Worm (Caenorhabditis elegans) whole organism, mixed stage, embryonic: ENCODE results near the gene R05D3.12.

Experiments used
- M03D4.4 ChIP-seq: sonication (generic microtip); optimal IDR thresholded peaks from 2 replicates; lab custom pipeline; 2017; ENCODE audit warnings: mild to moderate bottlenecking, missing genetic modification characterization, missing compliant biosample characterization
- bed-3 ChIP-seq: fragments of 200-800 bp; sonication (Bioruptor generic); optimal IDR thresholded peaks from 3 replicates; lab custom pipeline; 2018; ENCODE audit warnings: mild to moderate bottlenecking, missing genetic modification characterization, moderate library complexity, missing compliant biosample characterization
- blmp-1 ChIP-seq: fragments of 150-350 bp; optimal IDR thresholded peaks from 2 replicates; lab custom pipeline; 2014; ENCODE audit warnings: missing biosample characterization, missing genetic modification characterization
- ceh-39 ChIP-seq: fragments of 150-350 bp; optimal IDR thresholded peaks from 2 replicates; lab custom pipeline; 2014; ENCODE audit warnings: missing biosample characterization, missing genetic modification characterization
- ceh-43 ChIP-seq: fragments of 200-800 bp; sonication (Bioruptor generic); optimal IDR thresholded peaks from 2 replicates; lab custom pipeline; 2018; ENCODE audit warnings: mild to moderate bottlenecking, missing genetic modification characterization, moderate library complexity, missing compliant biosample characterization
- ceh-83 ChIP-seq: fragments of 200-800 bp; sonication (Bioruptor generic); optimal IDR thresholded peaks from 2 replicates; lab custom pipeline; 2018; ENCODE audit warnings: mild to moderate bottlenecking, missing genetic modification characterization, missing compliant biosample characterization
- ces-1 ChIP-seq: fragments of 150-350 bp; optimal IDR thresholded peaks from 2 replicates; lab custom pipeline; 2014; ENCODE audit warnings: missing biosample characterization, missing genetic modification reagents, missing genetic modification characterization
- cnd-1 ChIP-seq: fragments of 200-800 bp; sonication (Bioruptor generic); optimal IDR thresholded peaks from 2 replicates; lab custom pipeline; 2018; ENCODE audit warnings: mild to moderate bottlenecking, missing genetic modification characterization, missing compliant biosample characterization
- drap-1 ChIP-seq: fragments of 200-800 bp; sonication (Bioruptor generic); optimal IDR thresholded peaks from 3 replicates; lab custom pipeline; 2018; ENCODE audit warnings: mild to moderate bottlenecking, missing genetic modification characterization, missing compliant biosample characterization
- elt-1 ChIP-seq: sonication (generic microtip); optimal IDR thresholded peaks from 2 replicates; lab custom pipeline; 2017; ENCODE audit warnings: missing genetic modification characterization, mild to moderate bottlenecking, missing compliant biosample characterization, antibody characterized with exemption, moderate library complexity, borderline replicate concordance; ENCODE audit not compliant: insufficient read depth
- elt-3 ChIP-seq: fragments of 150-350 bp; optimal IDR thresholded peaks from 2 replicates; lab custom pipeline; 2014; ENCODE audit warnings: missing biosample characterization, missing genetic modification characterization
- flh-1 ChIP-seq: fragments of 200-800 bp; sonication (Bioruptor generic); optimal IDR thresholded peaks from 2 replicates; lab custom pipeline; 2018; ENCODE audit warnings: mild to moderate bottlenecking, missing genetic modification characterization, moderate library complexity, missing compliant biosample characterization
- ham-2 ChIP-seq: fragments of 200-800 bp; sonication (Bioruptor generic); optimal IDR thresholded peaks from 2 replicates; lab custom pipeline; 2018; ENCODE audit warnings: mild to moderate bottlenecking, missing genetic modification characterization, missing compliant biosample characterization
- hlh-1 ChIP-seq: fragments of 150-350 bp; optimal IDR thresholded peaks from 2 replicates; lab custom pipeline; 2014; ENCODE audit warnings: missing biosample characterization, missing genetic modification reagents, missing genetic modification characterization
- lin-13 ChIP-seq: fragments of 150-350 bp; optimal IDR thresholded peaks from 2 replicates; lab custom pipeline; 2014; ENCODE audit warnings: missing biosample characterization, missing genetic modification characterization
- lin-32 ChIP-seq: fragments of 200-800 bp; sonication (Bioruptor generic); optimal IDR thresholded peaks from 2 replicates; lab custom pipeline; 2018; ENCODE audit warnings: mild to moderate bottlenecking, missing genetic modification characterization, missing compliant biosample characterization
- lsy-2 ChIP-seq: fragments of 150-350 bp; optimal IDR thresholded peaks from 2 replicates; lab custom pipeline; 2014; ENCODE audit warnings: missing biosample characterization, missing genetic modification characterization
- mab-5 ChIP-seq: fragments of 150-350 bp; optimal IDR thresholded peaks from 2 replicates; lab custom pipeline; 2014; ENCODE audit warnings: missing biosample characterization, missing genetic modification characterization
- mep-1 ChIP-seq: fragments of 150-350 bp; optimal IDR thresholded peaks from 2 replicates; lab custom pipeline; 2017; ENCODE audit warnings: missing biosample characterization, missing genetic modification reagents, missing genetic modification characterization, inconsistent platforms
- mls-2 ChIP-seq: sonication (generic microtip); optimal IDR thresholded peaks from 2 replicates; lab custom pipeline; 2016; ENCODE audit warnings: mild to moderate bottlenecking, missing genetic modification characterization, moderate library complexity, missing compliant biosample characterization
- nhr-12 ChIP-seq: fragments of 150-350 bp; optimal IDR thresholded peaks from 2 replicates; lab custom pipeline; 2014; ENCODE audit warnings: missing biosample characterization, missing genetic modification characterization
- nhr-2 ChIP-seq: fragments of 150-350 bp; optimal IDR thresholded peaks from 2 replicates; lab custom pipeline; 2014; ENCODE audit warnings: missing biosample characterization, missing genetic modification characterization
- nhr-237 ChIP-seq: fragments of 150-350 bp; optimal IDR thresholded peaks from 2 replicates; lab custom pipeline; 2014; ENCODE audit warnings: missing biosample characterization, missing genetic modification characterization
- nhr-28 ChIP-seq: fragments of 150-350 bp; optimal IDR thresholded peaks from 2 replicates; lab custom pipeline; 2014; ENCODE audit warnings: missing biosample characterization, missing genetic modification characterization
- nhr-76 ChIP-seq: sonication (generic microtip); optimal IDR thresholded peaks from 2 replicates; lab custom pipeline; 2017; ENCODE audit warnings: missing biosample characterization, missing genetic modification characterization
- pha-4 ChIP-seq: fragments of 150-350 bp; optimal IDR thresholded peaks from 2 replicates; lab custom pipeline; 2018; ENCODE audit warnings: missing biosample characterization, missing genetic modification reagents, missing genetic modification characterization
- sem-2 ChIP-seq: fragments of 200-800 bp; sonication (Bioruptor generic); optimal IDR thresholded peaks from 2 replicates; lab custom pipeline; 2018; ENCODE audit warnings: mild to moderate bottlenecking, missing genetic modification characterization, missing compliant biosample characterization
- snpc-4 ChIP-seq: fragments of 150-350 bp; optimal IDR thresholded peaks from 2 replicates; lab custom pipeline; 2014; ENCODE audit warnings: missing biosample characterization, missing genetic modification characterization
- sptf-1 ChIP-seq: sonication (generic microtip); optimal IDR thresholded peaks from 2 replicates; lab custom pipeline; 2017; ENCODE audit warnings: mild to moderate bottlenecking, missing genetic modification characterization, moderate library complexity, missing compliant biosample characterization
- tbx-8 ChIP-seq: fragments of 200-800 bp; sonication (Bioruptor generic); optimal IDR thresholded peaks from 2 replicates; lab custom pipeline; 2018; ENCODE audit warnings: mild to moderate bottlenecking, missing genetic modification characterization, moderate library complexity, missing compliant biosample characterization
- unc-120 ChIP-seq: sonication (generic microtip); optimal IDR thresholded peaks from 2 replicates; lab custom pipeline; 2017; ENCODE audit warnings: missing genetic modification characterization, missing compliant biosample characterization; ENCODE audit not compliant: poor library complexity, severe bottlenecking
- unc-39 ChIP-seq: fragments of 150-350 bp; optimal IDR thresholded peaks from 2 replicates; lab custom pipeline; 2014; ENCODE audit warnings: missing biosample characterization, missing genetic modification characterization
- unc-62 ChIP-seq: fragments of 150-350 bp; optimal IDR thresholded peaks from 2 replicates; lab custom pipeline; 2014; ENCODE audit warnings: missing biosample characterization, missing genetic modification reagents, missing genetic modification characterization
- zip-8 ChIP-seq: fragments of 150-350 bp; optimal IDR thresholded peaks from 2 replicates; lab custom pipeline; 2014; ENCODE audit warnings: missing biosample characterization, missing genetic modification characterization
- ztf-11 ChIP-seq: fragments of 150-350 bp; optimal IDR thresholded peaks from 2 replicates; lab custom pipeline; 2014; ENCODE audit warnings: missing biosample characterization, missing genetic modification characterization

The R05D3.12 gene

DNA sequence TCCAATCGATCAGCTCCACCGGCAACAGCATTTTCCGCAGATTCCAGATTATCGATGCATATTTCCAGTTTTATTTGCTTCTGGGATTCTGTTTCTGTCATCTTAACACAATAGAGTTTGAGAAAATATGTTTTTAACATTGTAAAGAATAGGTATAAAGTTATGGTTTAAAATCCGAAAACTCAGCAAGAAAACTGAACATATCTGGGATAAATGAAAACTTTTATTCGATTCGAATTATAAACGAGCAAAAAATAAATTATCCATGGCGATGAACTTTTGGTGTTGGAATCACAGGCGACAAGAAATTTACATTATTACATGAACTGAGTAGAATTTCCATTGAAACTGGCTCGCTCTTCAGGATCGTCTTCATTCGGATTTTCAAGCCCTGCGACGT lies 22.8 kb downstream of the R05D3.12 start, which contains the start of gene cutc-1:
Gene cutc-1, minus strand, starts transcription at position 101 of the 400 bp plus-strand sequence.
- no peak for TF ChIP-seq unc-39 (tag; lab: Kevin White, UChicago)
- TF ChIP-seq tbx-8 (GFP tag; lab: Kevin White, UChicago): no peak
- TF ChIP-seq elt-1 (tag; lab: Kevin White, UChicago): no peak
- no peak for TF ChIP-seq ceh-43 (GFP tag; lab: Kevin White, UChicago)
- TF ChIP-seq pha-4 (tag; lab: Kevin White, UChicago): no peak
- no peak for TF ChIP-seq blmp-1 (tag; lab: Kevin White, UChicago)
- no peak for TF ChIP-seq lsy-2 (tag; lab: Kevin White, UChicago)
- no peak for TF ChIP-seq nhr-2 (tag; lab: Kevin White, UChicago)
- TF ChIP-seq drap-1: no peak
- TF ChIP-seq mls-2 (tag; lab: Kevin White, UChicago): no peak
- no peak for TF ChIP-seq mab-5 (tag; lab: Kevin White, UChicago)
- no peak for TF ChIP-seq nhr-237
- no peak for TF ChIP-seq nhr-28
- TF ChIP-seq cnd-1 (tag; lab: Kevin White, UChicago): no peak
- TF ChIP-seq unc-62 (GFP tag; lab: Kevin White, UChicago): no peak

ce11 chrIII:8405449-8405962 lies 24.8 kb downstream of the R05D3.12 start, which contains the start of the genes ubxn-4 and cyy-1:
Gene ubxn-4 (minus strand): TSS chrIII:8405562.
Gene cyy-1 (plus strand): TSS chrIII:8405874.
- TF ChIP-seq lin-32 (no peak), sptf-1 (no peak), mep-1 (tag; lab: Kevin White, UChicago) (peak; percentile 44), ztf-11 (no peak), ces-1 (GFP tag; lab: Kevin White, UChicago) (peak; percentile 42), ceh-43 (GFP tag; lab: Kevin White, UChicago) (no peak), lsy-2 (tag; lab: Kevin White, UChicago) (peak; percentile 42), unc-120 (no peak)

- TF ChIP-seq nhr-28 (no peak), tbx-8 (GFP tag; lab: Kevin White, UChicago) (no peak), mls-2 (tag; lab: Kevin White, UChicago) (no peak), elt-1 (tag; lab: Kevin White, UChicago) (no peak), unc-120 (no peak), ces-1 (GFP tag; lab: Kevin White, UChicago) (no peak), unc-62 (GFP tag; lab: Kevin White, UChicago) (no peak)
These were observed 28.4 kb downstream of the R05D3.12 start, which contains the start of gene ZK353.9 for ce11 chrIII:8409166-8409565. Gene ZK353.9 (plus strand): TSS chrIII:8409496.

ce11 chrIII:8410747-8411146 lies 30.0 kb downstream of the R05D3.12 start:
- no peak for TF ChIP-seq sem-2 (GFP tag; lab: Kevin White, UChicago)
- TF ChIP-seq unc-62 (GFP tag; lab: Kevin White, UChicago): peak; percentile 50
- no peak for TF ChIP-seq ceh-83
- no peak for TF ChIP-seq tbx-8 (GFP tag; lab: Kevin White, UChicago)
- TF ChIP-seq, all 35 proteins: peak for 1

- peak; percentile 31 for TF ChIP-seq unc-120
- TF ChIP-seq unc-62 (GFP tag; lab: Kevin White, UChicago): peak; percentile 90
- TF ChIP-seq zip-8 (tag; lab: Kevin White, UChicago): no peak
- TF ChIP-seq ham-2 (GFP tag; lab: Kevin White, UChicago): peak; percentile 30
- no peak for TF ChIP-seq M03D4.4 (tag; lab: Kevin White, UChicago)
- TF ChIP-seq pha-4 (tag; lab: Kevin White, UChicago): no peak
- peak; percentile 47 for TF ChIP-seq nhr-237
- TF ChIP-seq blmp-1 (tag; lab: Kevin White, UChicago): no peak
- TF ChIP-seq unc-39 (tag; lab: Kevin White, UChicago): no peak
- no peak for TF ChIP-seq elt-1 (tag; lab: Kevin White, UChicago)
- no peak for TF ChIP-seq tbx-8 (GFP tag; lab: Kevin White, UChicago)
- peak; percentile 77 for TF ChIP-seq ces-1 (GFP tag; lab: Kevin White, UChicago)
- no peak for TF ChIP-seq snpc-4
- peak; percentile 70 for TF ChIP-seq hlh-1
- no peak for TF ChIP-seq ceh-39 (tag; lab: Kevin White, UChicago)
- peak; percentile 74 for TF ChIP-seq mep-1 (tag; lab: Kevin White, UChicago)
- TF ChIP-seq flh-1 (GFP tag; lab: Kevin White, UChicago): no peak
- no peak for TF ChIP-seq nhr-12
- peak; percentile 80 for TF ChIP-seq lsy-2 (tag; lab: Kevin White, UChicago)
- no peak for TF ChIP-seq ceh-83
- TF ChIP-seq lin-32: no peak
- TF ChIP-seq mab-5 (tag; lab: Kevin White, UChicago): no peak
- no peak for TF ChIP-seq nhr-76 (tag; lab: Kevin White, UChicago)
- no peak for TF ChIP-seq ceh-43 (GFP tag; lab: Kevin White, UChicago)
- peak; percentile 46 for TF ChIP-seq sptf-1
- peak; percentile 5 for TF ChIP-seq drap-1
- no peak for TF ChIP-seq elt-3 (tag; lab: Kevin White, UChicago)
- TF ChIP-seq nhr-28: no peak
- no peak for TF ChIP-seq sem-2 (GFP tag; lab: Kevin White, UChicago)
- peak; percentile 30 for TF ChIP-seq nhr-2 (tag; lab: Kevin White, UChicago)
- no peak for TF ChIP-seq lin-13 (tag; lab: Kevin White, UChicago)
- no peak for TF ChIP-seq cnd-1 (tag; lab: Kevin White, UChicago)
- no peak for TF ChIP-seq ztf-11
- no peak for TF ChIP-seq bed-3 (GFP tag; lab: Kevin White, UChicago)
- peak; percentile 62 for TF ChIP-seq mls-2 (tag; lab: Kevin White, UChicago)
These were observed 31.2 kb downstream of the R05D3.12 start for ce11 chrIII:8411976-8412375.
